Fruit fly (Drosophila melanogaster) whole organism, pupa: Measurements from ENCODE around the gene mEFG1.

Experiments used
- CG10348 ChIP-seq: fragments of 200-800 bp; sonication (Bioruptor generic); IDR thresholded peaks from 2 replicates; pipeline ENCODE4 v1.3.6; 2022; ENCODE audit warnings: missing biosample characterization, missing genetic modification characterization
- CG12605 ChIP-seq: fragments of 200-800 bp; sonication (Bioruptor generic); IDR thresholded peaks from 2 replicates; pipeline ENCODE4 v1.3.6; 2022; ENCODE audit warnings: missing biosample characterization, missing genetic modification characterization
- CG13204 ChIP-seq: fragments of 200-800 bp; sonication (Bioruptor generic); optimal IDR thresholded peaks from 2 replicates; lab custom pipeline; 2018; ENCODE audit warnings: missing biosample characterization, mild to moderate bottlenecking, missing genetic modification characterization, moderate library complexity
- CG14655 ChIP-seq: fragments of 200-800 bp; sonication (Bioruptor generic); optimal IDR thresholded peaks from 3 replicates; lab custom pipeline; 2017; ENCODE audit warnings: mild to moderate bottlenecking, missing biosample characterization, missing genetic modification reagents, missing genetic modification characterization
- CG15710 ChIP-seq: fragments of 200-800 bp; sonication (Bioruptor generic); optimal IDR thresholded peaks from 2 replicates; lab custom pipeline; 2018; ENCODE audit warnings: missing biosample characterization, mild to moderate bottlenecking, missing genetic modification characterization, moderate library complexity
- CG17806 ChIP-seq: fragments of 200-800 bp; sonication (Bioruptor generic); optimal IDR thresholded peaks from 2 replicates; lab custom pipeline; 2018; ENCODE audit warnings: missing biosample characterization, mild to moderate bottlenecking, missing genetic modification characterization, moderate library complexity
- CG32121 ChIP-seq: fragments of 200-800 bp; sonication (Bioruptor generic); IDR thresholded peaks from 2 replicates; pipeline ENCODE4 v1.3.6; 2022; ENCODE audit warnings: missing biosample characterization, missing genetic modification characterization
- CG34367 ChIP-seq: fragments of 200-800 bp; sonication (Bioruptor generic); optimal IDR thresholded peaks from 2 replicates; lab custom pipeline; 2018; ENCODE audit warnings: missing biosample characterization, mild to moderate bottlenecking, missing genetic modification characterization
- CG4496 ChIP-seq: fragments of 200-800 bp; sonication (Bioruptor generic); IDR thresholded peaks from 3 replicates; pipeline ENCODE4 v1.3.6; 2022; ENCODE audit warnings: missing biosample characterization, missing genetic modification characterization
- CG8159 ChIP-seq: fragments of 200-800 bp; sonication (Bioruptor generic); optimal IDR thresholded peaks from 3 replicates; lab custom pipeline; 2018; ENCODE audit warnings: missing biosample characterization, mild to moderate bottlenecking, missing genetic modification characterization, moderate library complexity
- CG8301 ChIP-seq: fragments of 200-800 bp; sonication (Bioruptor generic); optimal IDR thresholded peaks from 2 replicates; lab custom pipeline; 2018; ENCODE audit warnings: missing biosample characterization, mild to moderate bottlenecking, missing genetic modification characterization
- CG9948 ChIP-seq: fragments of 200-800 bp; sonication (Bioruptor generic); optimal IDR thresholded peaks from 2 replicates; lab custom pipeline; 2018; ENCODE audit warnings: missing biosample characterization, mild to moderate bottlenecking, missing genetic modification characterization, moderate library complexity
- D1 ChIP-seq: fragments of 200-800 bp; sonication (Bioruptor generic); optimal IDR thresholded peaks from 2 replicates; lab custom pipeline; 2018; ENCODE audit warnings: missing biosample characterization, mild to moderate bottlenecking, missing genetic modification characterization, moderate library complexity
- EcR ChIP-seq: fragments of 200-800 bp; sonication (Bioruptor generic); optimal IDR thresholded peaks from 3 replicates; lab custom pipeline; 2019; ENCODE audit warnings: missing biosample characterization, missing genetic modification characterization, mild to moderate bottlenecking, moderate library complexity, missing genetic modification reagents
- Ets98B ChIP-seq: fragments of 200-800 bp; sonication (Bioruptor generic); IDR thresholded peaks from 2 replicates; pipeline ENCODE4 v1.3.6; 2022; ENCODE audit warnings: missing biosample characterization, missing genetic modification characterization
- Pif1A ChIP-seq: fragments of 200-800 bp; sonication (Bioruptor generic); optimal IDR thresholded peaks from 3 replicates; lab custom pipeline; 2016; ENCODE audit warnings: missing biosample characterization, missing genetic modification characterization
- Pif1B ChIP-seq: fragments of 200-800 bp; sonication (Bioruptor generic); optimal IDR thresholded peaks from 3 replicates; lab custom pipeline; 2016; ENCODE audit warnings: missing biosample characterization, missing genetic modification characterization
- Snoo ChIP-seq: fragments of 200-800 bp; sonication (Bioruptor generic); optimal IDR thresholded peaks from 3 replicates; lab custom pipeline; 2017; ENCODE audit warnings: missing biosample characterization, mild to moderate bottlenecking, missing genetic modification characterization, inconsistent platforms
- fd96Ca ChIP-seq: fragments of 200-800 bp; sonication (Bioruptor generic); IDR thresholded peaks from 3 replicates; pipeline ENCODE4 v1.3.6; 2022; ENCODE audit warnings: missing biosample characterization, missing genetic modification characterization
- gl ChIP-seq: fragments of 200-800 bp; sonication (Bioruptor generic); optimal IDR thresholded peaks from 2 replicates; lab custom pipeline; 2018; ENCODE audit warnings: missing biosample characterization, mild to moderate bottlenecking, missing genetic modification characterization
- rn ChIP-seq: fragments of 200-800 bp; sonication (Bioruptor generic); IDR thresholded peaks from 2 replicates; pipeline ENCODE4 v1.3.6; 2022; ENCODE audit warnings: missing biosample characterization, missing genetic modification characterization

mEFG1 gene

dm6 chr2L:7188530-7188996 lies 34.3 kb downstream of the mEFG1 start:
- peak; percentile 99 for TF ChIP-seq Ets98B (GFP tag; lab: Robert Waterston, UW)
- TF ChIP-seq CG4496 (GFP tag; lab: Robert Waterston, UW): peak; percentile 100
- peak; percentile 100 for TF ChIP-seq CG14655 (GFP tag; lab: Kevin White, UChicago)
- TF ChIP-seq gl: peak; percentile 97
- TF ChIP-seq CG17806: peak; percentile 99
- peak; percentile 100 for TF ChIP-seq fd96Ca (GFP tag; lab: Robert Waterston, UW)
- TF ChIP-seq CG34367 (tag; lab: Kevin White, UChicago): peak; percentile 99
- peak; percentile 100 for TF ChIP-seq CG8159 (tag; lab: Kevin White, UChicago)
- TF ChIP-seq CG12605: peak; percentile 99
- peak; percentile 100 for TF ChIP-seq CG32121 (GFP tag; lab: Robert Waterston, UW)
- TF ChIP-seq D1 (tag; lab: Kevin White, UChicago): peak; percentile 99
- TF ChIP-seq EcR (GFP tag; lab: Kevin White, UChicago): peak; percentile 63
- TF ChIP-seq CG13204 (GFP tag; lab: Kevin White, UChicago): peak; percentile 97
- TF ChIP-seq CG15710 (tag; lab: Kevin White, UChicago): peak; percentile 100
- peak; percentile 100 for TF ChIP-seq CG9948 (tag; lab: Kevin White, UChicago)
- peak; percentile 100 for TF ChIP-seq CG8301 (tag; lab: Kevin White, UChicago)
- TF ChIP-seq Snoo (tag; lab: Kevin White, UChicago): peak; percentile 100
- TF ChIP-seq CG10348 (GFP tag; lab: Robert Waterston, UW): peak; percentile 100
- peak; percentile 100 for TF ChIP-seq Pif1A (GFP tag; lab: Kevin White, UChicago)
- peak; percentile 100 for TF ChIP-seq Pif1B (GFP tag; lab: Kevin White, UChicago)
- peak; percentile 100 for TF ChIP-seq rn (GFP tag; lab: Robert Waterston, UW)

dm6 chr2L:7187920-7188529 lies 34.9 kb downstream of the mEFG1 start:
- peak; percentile 3; the same call in 1 of the 2 replicates for TF ChIP-seq Ets98B (GFP tag; lab: Robert Waterston, UW)
- TF ChIP-seq CG4496 (GFP tag; lab: Robert Waterston, UW): peak; percentile 100
- TF ChIP-seq Snoo (tag; lab: Kevin White, UChicago): no peak

dm6 chr2L:7181978-7182392 lies 40.9 kb downstream of the mEFG1 start, which contains the start of gene MICU1:
MICU1 (plus strand) TSS chr2L:7182234.
- TF ChIP-seq CG17806 (no peak), fd96Ca (GFP tag; lab: Robert Waterston, UW) (0 out of 3 replicates have a peak, but pooled peaks have one; percentile 15), CG15710 (tag; lab: Kevin White, UChicago) (peak; percentile 19), rn (GFP tag; lab: Robert Waterston, UW) (no peak), CG4496 (GFP tag; lab: Robert Waterston, UW) (no peak), Pif1A (GFP tag; lab: Kevin White, UChicago) (no peak)

- no peak for TF ChIP-seq CG10348 (GFP tag; lab: Robert Waterston, UW)
- no peak for TF ChIP-seq gl
- TF ChIP-seq CG13204 (GFP tag; lab: Kevin White, UChicago): no peak
- TF ChIP-seq CG4496 (GFP tag; lab: Robert Waterston, UW): peak; percentile 58; the same call in 1 of the 3 replicates
- TF ChIP-seq CG14655 (GFP tag; lab: Kevin White, UChicago): no peak
These were observed 43.6 kb downstream of the mEFG1 start for dm6 chr2L:7179276-7179675.

DNA sequence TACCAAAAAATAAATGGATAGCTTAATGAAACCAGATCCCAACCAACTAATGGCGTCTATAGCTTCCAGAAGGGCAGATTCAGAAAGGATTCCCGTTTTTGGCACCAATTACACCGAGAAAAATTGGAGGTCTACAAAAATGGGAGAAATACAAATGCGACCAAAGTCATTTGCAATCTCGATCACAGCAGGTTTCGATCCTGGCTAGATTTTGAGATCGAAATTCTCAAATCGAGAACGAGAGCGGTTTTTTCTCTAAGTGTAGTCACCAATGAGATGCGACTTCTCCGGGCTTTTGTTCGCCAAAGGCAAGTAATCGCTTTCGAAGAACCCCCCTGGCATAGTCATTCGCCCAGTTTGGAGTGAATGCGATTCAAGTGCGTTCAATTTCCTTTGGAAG lies 47.1 kb downstream of the mEFG1 start:
- TF ChIP-seq CG8301 (tag; lab: Kevin White, UChicago) (no peak), CG4496 (GFP tag; lab: Robert Waterston, UW) (peak; percentile 83), CG9948 (tag; lab: Kevin White, UChicago) (peak; percentile 22), Pif1A (GFP tag; lab: Kevin White, UChicago) (no peak), CG34367 (tag; lab: Kevin White, UChicago) (no peak), Pif1B (GFP tag; lab: Kevin White, UChicago) (peak; percentile 35), rn (GFP tag; lab: Robert Waterston, UW) (no peak), CG17806 (no peak), Ets98B (GFP tag; lab: Robert Waterston, UW) (no peak), CG14655 (GFP tag; lab: Kevin White, UChicago) (no peak), CG13204 (GFP tag; lab: Kevin White, UChicago) (no peak), fd96Ca (GFP tag; lab: Robert Waterston, UW) (no peak), D1 (tag; lab: Kevin White, UChicago) (no peak), gl (no peak), EcR (GFP tag; lab: Kevin White, UChicago) (peak; percentile 5), CG12605 (0 out of 2 replicates have a peak, but pooled peaks have one; percentile 12), CG15710 (tag; lab: Kevin White, UChicago) (no peak), CG10348 (GFP tag; lab: Robert Waterston, UW) (no peak), Snoo (tag; lab: Kevin White, UChicago) (no peak)
- TF ChIP-seq, all 21 proteins: peak for 5

DNA sequence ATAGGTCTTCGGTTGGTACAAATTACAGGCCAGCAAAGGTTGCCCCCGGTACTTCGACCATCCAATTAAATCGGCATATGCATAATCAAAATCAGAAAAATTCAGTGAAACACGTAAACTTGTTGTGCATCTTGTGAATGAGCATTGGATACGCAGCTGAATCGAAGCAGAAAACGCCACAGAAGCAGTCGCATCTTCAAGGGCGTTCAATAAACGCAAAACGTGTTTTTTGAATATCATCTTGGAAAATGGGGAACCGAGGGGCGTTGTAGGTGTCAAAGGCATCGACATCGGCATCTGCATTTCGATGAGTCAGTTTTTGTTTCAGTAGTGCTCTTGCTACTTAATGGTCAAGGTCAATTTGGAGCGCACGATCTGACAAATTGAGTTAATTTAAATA lies 48.5 kb downstream of the mEFG1 start:
- TF ChIP-seq EcR (GFP tag; lab: Kevin White, UChicago): peak; percentile 91
- no peak for TF ChIP-seq CG9948 (tag; lab: Kevin White, UChicago)
- TF ChIP-seq CG34367 (tag; lab: Kevin White, UChicago): no peak
- TF ChIP-seq CG8301 (tag; lab: Kevin White, UChicago): no peak
